Worm (Caenorhabditis elegans) whole organism, L4 larva: Measurements from ENCODE around the gene hpo-18.
"Not testable (repeated sequence)": the region's sequence is repeated elsewhere in the genome, so short reads cannot be mapped to it uniquely, and the experiment has no call there.

Experiments used
- F26F4.8 ChIP-seq: fragments of 200-800 bp; sonication (Bioruptor generic); conservative IDR thresholded peaks from 2 replicates; pipeline ENCODE4 v1.3.6; 2022; ENCODE audit warnings: missing genetic modification characterization, missing compliant biosample characterization
- Y75B8A.6 ChIP-seq: fragments of 200-800 bp; sonication (Bioruptor generic); IDR thresholded peaks from 2 replicates; pipeline ENCODE4 v1.3.6; 2022; ENCODE audit warnings: missing genetic modification reagents, missing genetic modification characterization, missing compliant biosample characterization
- ama-1 ChIP-seq: fragments of 150-350 bp; optimal IDR thresholded peaks from 2 replicates; lab custom pipeline; 2014; ENCODE audit warnings: inconsistent platforms, mixed read lengths
- ceh-32 ChIP-seq: sonication (generic microtip); optimal IDR thresholded peaks from 2 replicates; lab custom pipeline; 2016; ENCODE audit warnings: mild to moderate bottlenecking, missing genetic modification characterization, missing compliant biosample characterization; ENCODE audit not compliant: poor library complexity
- dmd-9 ChIP-seq: fragments of 200-800 bp; sonication (Bioruptor generic); IDR thresholded peaks from 2 replicates; pipeline ENCODE4 v1.3.6; 2022; ENCODE audit warnings: missing genetic modification reagents, missing genetic modification characterization, missing compliant biosample characterization
- dve-1 ChIP-seq: sonication (generic microtip); optimal IDR thresholded peaks from 2 replicates; lab custom pipeline; 2017; ENCODE audit warnings: antibody characterized with exemption, mild to moderate bottlenecking, missing genetic modification characterization, missing compliant biosample characterization; ENCODE audit not compliant: insufficient read depth
- egl-27 ChIP-seq: sonication (generic microtip); optimal IDR thresholded peaks from 3 replicates; lab custom pipeline; 2017; ENCODE audit warnings: missing biosample characterization, missing genetic modification reagents, missing genetic modification characterization
- lin-13 ChIP-seq: fragments of 150-350 bp; optimal IDR thresholded peaks from 2 replicates; lab custom pipeline; 2014; ENCODE audit warnings: missing biosample characterization, missing genetic modification reagents, missing genetic modification characterization
- lin-15B ChIP-seq: fragments of 150-350 bp; sonication (generic microtip); optimal IDR thresholded peaks from 3 replicates; lab custom pipeline; 2014; ENCODE audit warnings: missing biosample characterization, missing genetic modification characterization
- lsy-2 ChIP-seq, 2 experiments: fragments of 150-350 bp in 1 of 2; sonication (generic microtip) in 1 of 2; optimal IDR thresholded peaks; 2 replicates each; lab custom pipeline; 2014 to 2017; ENCODE audit warnings: missing biosample characterization in 2 of 2, missing genetic modification characterization in 2 of 2
- pha-4 ChIP-seq, 2 experiments: fragments of 150-350 bp in 1 of 2; fragments of 200-800 bp in 1 of 2; sonication (Bioruptor generic) in 1 of 2; IDR thresholded peaks in 1 of 2; optimal IDR thresholded peaks in 1 of 2; 2 replicates each; pipeline versions ENCODE4 v1.3.6 to Lab custom; 2014 to 2022; ENCODE audit warnings: missing genetic modification characterization in 2 of 2, missing genetic modification reagents in 2 of 2, missing biosample characterization in 1 of 2, missing compliant biosample characterization in 1 of 2

DNA sequence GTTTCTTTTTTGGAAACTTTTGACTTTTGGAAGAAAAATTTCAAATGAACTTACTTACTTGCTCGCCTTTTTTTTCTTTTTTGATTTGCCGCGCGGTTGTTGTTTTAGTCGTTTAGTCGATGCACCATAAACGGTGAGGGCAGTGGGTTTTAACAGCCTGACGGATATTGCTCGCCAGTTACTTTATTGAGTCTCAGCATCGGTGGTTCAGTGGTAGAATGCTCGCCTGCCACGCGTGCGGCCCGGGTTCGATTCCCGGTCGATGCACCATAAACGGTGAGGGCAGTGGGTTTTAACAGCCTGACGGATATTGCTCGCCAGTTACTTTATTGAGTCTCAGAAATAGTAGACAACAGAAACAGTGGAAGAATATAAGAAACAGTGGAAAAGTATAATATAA is 35.8 kb downstream of the hpo-18 start:
- not testable (repeated sequence) for TF ChIP-seq dmd-9 (GFP tag; lab: Robert Waterston, UW); dve-1 (tag; lab: Kevin White, UChicago); ama-1 (lab: Kevin White, UChicago); lin-13; lsy-2 (tag; optimal IDR thresholded peaks at IDR 0.05; lab: Kevin White, UChicago); egl-27; F26F4.8 (GFP tag; lab: Robert Waterston, UW); Y75B8A.6; ceh-32; lin-15B (tag; lab: Kevin White, UChicago); pha-4 (GFP tag; IDR thresholded peaks at IDR 0.05; lab: Robert Waterston, UW); pha-4 (tag; optimal IDR thresholded peaks at IDR 0.05; lab: Kevin White, UChicago)
